Worm (Caenorhabditis elegans): ENCODE data around the gene fut-8.

DNA sequence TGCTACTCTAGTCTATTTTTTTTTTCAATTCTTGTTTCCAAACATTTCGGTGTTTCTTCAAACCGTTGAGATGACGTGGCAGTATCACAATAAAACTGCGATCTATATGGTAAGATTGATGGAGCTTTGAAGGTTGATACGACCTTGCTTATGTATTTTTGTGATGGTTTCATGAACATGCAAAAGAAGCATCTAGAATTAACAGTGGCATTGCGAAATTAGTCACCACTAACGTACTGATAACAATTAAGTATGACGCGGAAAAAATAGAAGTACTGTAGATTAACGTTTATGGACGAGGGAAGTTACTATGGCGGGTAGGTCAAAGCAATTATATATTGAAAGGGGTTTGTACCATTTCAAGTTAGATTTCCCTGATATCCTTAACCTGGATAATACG is 22.1 kb upstream of the fut-8 start:
- TF ChIP-seq nhr-28 (tag; optimal IDR thresholded peaks at IDR 0.05) (no peak), snpc-4 (tag; optimal IDR thresholded peaks at IDR 0.05) (no peak), blmp-1 (tag; optimal IDR thresholded peaks at IDR 0.05) (no peak), pha-4 (tag; optimal IDR thresholded peaks at IDR 0.05) (no peak), nhr-237 (tag; optimal IDR thresholded peaks at IDR 0.05) (no peak), ztf-11 (tag; optimal IDR thresholded peaks at IDR 0.05) (no peak), nhr-12 (tag; optimal IDR thresholded peaks at IDR 0.05) (no peak), M03D4.4 (tag; optimal IDR thresholded peaks at IDR 0.05) (no peak), elt-1 (tag; optimal IDR thresholded peaks at IDR 0.05; ENCODE audit: borderline replicate concordance, insufficient read depth) (no peak)

All from whole organism, mixed stage, embryonic.